Worm (Caenorhabditis elegans): ENCODE data around the gene lon-1.

lon-1 gene

DNA sequence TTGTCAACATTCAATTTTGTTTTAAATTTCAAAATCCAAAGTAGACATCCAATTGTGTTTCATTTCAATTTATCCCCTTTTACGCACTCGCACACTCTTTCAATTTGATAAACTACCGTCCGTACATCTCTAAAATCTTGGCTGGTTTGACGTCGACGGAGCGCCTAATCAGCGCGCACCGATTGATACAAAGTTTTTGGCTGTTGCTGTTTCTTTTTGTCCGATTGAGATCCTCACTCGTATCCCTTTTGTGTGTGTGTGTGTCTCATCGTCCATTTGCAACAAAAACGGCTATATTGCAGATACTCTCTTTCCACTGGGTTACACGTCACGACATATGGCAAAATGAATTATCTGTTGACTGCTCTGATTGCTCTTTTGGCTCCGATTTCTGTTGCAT lies at the start of gene lon-1:
lon-1 (plus strand) TSS at position 301 of the 400 bp plus-strand sequence.
- no peak for TF ChIP-seq tab-1 (GFP tag; IDR thresholded peaks at IDR 0.05)
- TF ChIP-seq ztf-23 (GFP tag; IDR thresholded peaks at IDR 0.05), result no peak
- TF ChIP-seq flt-1 (GFP tag; IDR thresholded peaks at IDR 0.05), result no peak
- no peak for TF ChIP-seq klf-2 (GFP tag; conservative IDR thresholded peaks at IDR 0.05)
- no peak for TF ChIP-seq med-1 (GFP tag; optimal IDR thresholded peaks at IDR 0.05; ENCODE audit: insufficient read depth)
- no peak for TF ChIP-seq T22C8.4 (GFP tag; IDR thresholded peaks at IDR 0.05)
- no peak for TF ChIP-seq ref-1 (GFP tag; conservative IDR thresholded peaks at IDR 0.05)
- no peak for TF ChIP-seq ztf-29 (GFP tag; IDR thresholded peaks at IDR 0.05)
- TF ChIP-seq cog-1 (tag; optimal IDR thresholded peaks at IDR 0.05), result no peak

DNA sequence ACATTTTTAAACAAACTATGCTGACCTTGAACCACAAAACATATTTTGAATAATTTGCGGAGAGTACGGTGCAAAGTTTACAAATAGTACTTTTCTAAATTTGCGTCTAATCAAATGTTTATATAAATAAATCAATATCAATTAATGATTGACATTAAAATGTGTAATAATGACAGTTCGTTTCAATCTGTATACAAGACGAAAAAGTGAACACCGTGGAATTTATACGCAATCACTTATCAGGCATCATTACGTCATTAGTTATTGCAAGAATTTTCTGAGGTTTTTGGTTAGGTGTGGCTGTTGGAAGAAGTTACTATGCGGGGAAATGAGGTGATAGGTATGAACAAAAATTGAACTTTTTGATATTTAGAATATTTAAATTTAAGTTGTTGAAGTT lies 47.2 kb upstream of the lon-1 start:
- TF ChIP-seq ztf-23 (GFP tag; IDR thresholded peaks at IDR 0.05), result no peak
- TF ChIP-seq med-1 (GFP tag; optimal IDR thresholded peaks at IDR 0.05; ENCODE audit: insufficient read depth), result no peak

DNA sequence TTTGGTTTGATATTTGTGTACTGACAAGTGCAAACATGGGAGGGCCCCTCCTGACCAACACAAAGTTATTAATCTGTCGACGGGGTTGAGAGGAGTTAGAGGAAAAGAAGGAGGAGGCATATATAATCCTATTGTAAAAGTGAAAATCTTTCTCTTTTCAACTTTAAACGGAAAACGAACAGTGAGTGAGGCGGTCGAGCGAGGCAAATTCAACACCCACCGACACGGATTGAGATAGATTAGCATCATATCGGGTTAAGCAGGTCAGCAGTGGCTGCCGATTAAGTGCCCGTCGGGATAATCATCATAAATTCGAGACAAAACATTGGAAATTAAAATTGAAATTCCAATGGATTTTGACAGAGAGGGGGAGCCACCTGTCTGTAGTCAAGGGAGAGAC lies 38.0 kb upstream of the lon-1 start:
- TF ChIP-seq tab-1 (GFP tag; IDR thresholded peaks at IDR 0.05) (no peak), ztf-29 (GFP tag; IDR thresholded peaks at IDR 0.05) (no peak)

DNA sequence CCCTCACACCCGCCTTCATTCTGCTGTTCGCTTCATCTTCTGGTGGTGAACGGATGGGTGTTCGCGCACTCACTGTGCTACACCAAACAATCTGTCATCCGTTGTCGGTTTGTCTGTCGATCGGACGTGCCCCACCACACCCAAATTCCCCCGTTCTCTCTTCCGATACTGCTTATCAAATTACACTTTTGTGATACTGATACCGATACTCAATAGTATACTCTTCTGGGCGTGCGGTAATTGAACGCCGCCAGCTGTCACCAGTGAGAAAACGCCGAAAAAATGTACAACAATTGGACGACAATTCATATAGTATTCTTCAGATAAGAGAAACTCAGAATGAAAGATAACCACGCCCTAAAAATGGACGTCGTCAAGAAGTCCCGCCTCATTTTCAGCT lies 36.2 kb upstream of the lon-1 start:
- TF ChIP-seq ref-1 (GFP tag; conservative IDR thresholded peaks at IDR 0.05), result no peak
- no peak for TF ChIP-seq ztf-29 (GFP tag; IDR thresholded peaks at IDR 0.05)
- no peak for TF ChIP-seq med-1 (GFP tag; optimal IDR thresholded peaks at IDR 0.05; ENCODE audit: insufficient read depth)

DNA sequence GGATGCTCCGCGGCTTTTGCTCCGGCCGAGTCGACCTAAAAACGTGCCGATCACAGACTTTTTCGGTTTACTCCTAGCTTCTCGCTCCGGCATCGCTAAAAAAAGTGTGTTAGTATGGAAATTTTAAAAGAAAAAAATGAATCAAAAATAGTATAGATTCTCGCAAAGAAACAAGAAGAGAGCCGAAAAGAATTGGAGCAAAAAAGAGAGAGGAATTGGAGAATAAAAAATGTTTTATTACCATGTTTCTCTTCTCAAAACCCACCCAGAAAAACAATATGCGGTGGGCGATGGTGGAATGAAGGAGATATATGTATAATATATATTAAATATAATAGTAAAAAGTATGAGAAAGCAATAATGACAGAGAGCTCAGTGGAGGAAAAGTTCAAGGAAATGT lies 33.7 kb upstream of the lon-1 start, which contains the start of gene W03A5.6:
W03A5.6 (minus strand) TSS at position 101 of the 400 bp plus-strand sequence.
- TF ChIP-seq med-1 (GFP tag; optimal IDR thresholded peaks at IDR 0.05; ENCODE audit: insufficient read depth) (no peak), cog-1 (tag; optimal IDR thresholded peaks at IDR 0.05) (no peak), flt-1 (GFP tag; IDR thresholded peaks at IDR 0.05) (no peak), tab-1 (GFP tag; IDR thresholded peaks at IDR 0.05) (no peak)

DNA sequence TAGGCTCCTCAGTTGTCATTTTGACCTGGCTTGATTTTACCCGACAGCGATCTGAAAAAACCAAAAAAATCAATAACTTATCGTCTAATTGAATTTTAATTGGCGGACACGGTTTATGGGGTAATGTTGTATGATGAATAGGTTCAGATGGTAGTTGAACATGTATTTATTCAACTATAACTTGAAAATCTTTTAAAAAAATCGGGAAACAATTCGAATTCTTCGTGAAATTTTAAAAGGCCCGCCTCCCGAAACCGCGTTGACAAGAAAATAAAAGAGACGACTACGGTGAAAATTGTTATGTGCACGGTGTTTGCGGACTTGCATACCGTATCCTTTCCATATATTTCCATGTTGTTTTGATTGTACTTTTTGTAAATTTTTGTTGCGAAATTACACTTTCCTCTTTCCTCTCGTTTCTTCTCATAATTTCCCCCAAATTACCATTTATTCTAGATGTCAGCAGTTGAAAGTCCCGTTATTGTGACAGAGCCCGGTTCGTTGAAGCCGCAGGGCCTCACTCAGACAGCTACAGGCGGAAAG lies 31.5 kb upstream of the lon-1 start, which contains the start of the genes T24G10.2 and disl-2:
T24G10.2 (minus strand) TSS at position 51 of the 543 bp plus-strand sequence.
disl-2 (plus strand) TSS at position 457 of the 543 bp plus-strand sequence.
- TF ChIP-seq klf-2 (GFP tag; conservative IDR thresholded peaks at IDR 0.05) (no peak), cog-1 (tag; optimal IDR thresholded peaks at IDR 0.05) (peak; percentile 38), T22C8.4 (GFP tag; IDR thresholded peaks at IDR 0.05) (peak; percentile 37; the same call in 1 of the 2 replicates)

DNA sequence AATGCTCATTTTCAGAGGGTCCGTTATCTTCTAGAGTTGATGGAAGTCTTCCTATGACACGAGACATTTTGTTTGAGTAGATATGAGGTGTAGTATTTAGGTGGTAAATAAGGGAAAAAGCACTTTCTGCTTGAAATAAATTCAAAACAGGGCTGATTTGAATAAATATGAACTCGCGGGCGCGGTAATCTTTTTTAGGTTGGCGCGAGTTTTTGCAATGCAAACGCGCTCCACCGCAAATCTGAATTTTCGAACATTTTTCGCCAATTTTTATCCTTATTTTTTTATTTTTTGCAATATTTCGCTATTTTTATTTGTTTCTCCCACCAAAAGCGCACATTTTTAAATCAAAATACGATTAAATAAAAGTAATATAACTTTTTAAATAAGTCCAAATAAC lies 26.1 kb upstream of the lon-1 start, which contains the start of gene skpt-1:
skpt-1 (minus strand) TSS at position 219 of the 400 bp plus-strand sequence.
- TF ChIP-seq ztf-23 (GFP tag; IDR thresholded peaks at IDR 0.05) (no peak), flt-1 (GFP tag; IDR thresholded peaks at IDR 0.05) (no peak), ref-1 (GFP tag; conservative IDR thresholded peaks at IDR 0.05) (no peak), klf-2 (GFP tag; conservative IDR thresholded peaks at IDR 0.05) (no peak), med-1 (GFP tag; optimal IDR thresholded peaks at IDR 0.05; ENCODE audit: insufficient read depth) (no peak), ztf-29 (GFP tag; IDR thresholded peaks at IDR 0.05) (no peak), tab-1 (GFP tag; IDR thresholded peaks at IDR 0.05) (no peak), cog-1 (tag; optimal IDR thresholded peaks at IDR 0.05) (no peak), T22C8.4 (GFP tag; IDR thresholded peaks at IDR 0.05) (no peak)

DNA sequence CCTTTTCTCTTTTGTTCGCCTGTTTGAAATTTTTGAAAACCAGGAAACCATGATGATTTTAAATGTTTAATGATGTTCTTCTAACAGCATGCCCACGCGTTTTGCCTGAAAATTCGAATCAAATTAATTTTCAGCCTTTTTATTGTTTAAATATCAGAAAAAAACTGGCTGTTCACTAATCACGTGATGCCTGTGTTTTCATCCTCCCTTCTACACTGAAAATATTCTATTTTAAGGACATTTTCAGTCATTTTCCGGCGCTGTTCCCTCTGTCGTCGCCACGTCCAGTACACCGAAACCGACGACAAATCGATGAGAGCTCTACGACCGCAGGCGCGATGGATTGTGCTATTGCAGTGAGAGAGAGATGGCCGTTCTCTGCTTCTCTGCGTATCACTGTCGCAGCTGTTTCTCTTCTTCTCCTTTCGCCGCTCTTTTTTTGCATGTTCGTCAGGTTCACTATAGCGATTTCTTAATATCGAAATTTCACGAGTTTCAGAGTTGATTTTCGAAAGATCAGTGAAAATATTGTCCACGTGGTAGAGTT lies 24.4 kb upstream of the lon-1 start, which contains the start of gene F48E8.8:
F48E8.8 (minus strand) TSS at position 51 of the 547 bp plus-strand sequence.
- TF ChIP-seq ref-1 (GFP tag; conservative IDR thresholded peaks at IDR 0.05), result no peak
- peak; percentile 56 for TF ChIP-seq T22C8.4 (GFP tag; IDR thresholded peaks at IDR 0.05)

DNA sequence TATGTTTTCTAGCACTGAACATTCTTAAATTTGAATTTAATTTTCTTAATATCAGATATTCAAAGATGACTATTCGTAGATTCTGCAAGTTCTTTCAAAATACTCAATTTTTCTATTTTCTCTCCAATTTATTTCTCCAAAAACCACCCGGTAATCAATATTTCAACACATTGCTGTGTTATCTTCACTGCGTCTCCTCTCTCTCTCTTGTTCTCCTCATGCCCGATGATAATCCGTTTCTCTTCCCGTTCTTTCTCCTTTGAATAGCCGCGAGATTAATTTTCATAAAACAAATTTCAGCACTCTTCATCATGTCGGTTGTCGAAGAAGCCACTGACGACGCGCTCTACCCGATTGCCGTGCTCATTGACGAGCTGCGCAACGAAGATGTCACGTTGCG lies 23.8 kb upstream of the lon-1 start, which contains the start of gene paa-1:
paa-1 (plus strand) TSS at position 301 of the 400 bp plus-strand sequence.
- TF ChIP-seq ztf-29 (GFP tag; IDR thresholded peaks at IDR 0.05), result no peak
- no peak for TF ChIP-seq ref-1 (GFP tag; conservative IDR thresholded peaks at IDR 0.05)
- TF ChIP-seq cog-1 (tag; optimal IDR thresholded peaks at IDR 0.05), result no peak
- TF ChIP-seq klf-2 (GFP tag; conservative IDR thresholded peaks at IDR 0.05), result no peak
- TF ChIP-seq flt-1 (GFP tag; IDR thresholded peaks at IDR 0.05), result no peak
- TF ChIP-seq med-1 (GFP tag; optimal IDR thresholded peaks at IDR 0.05; ENCODE audit: insufficient read depth), result no peak

DNA sequence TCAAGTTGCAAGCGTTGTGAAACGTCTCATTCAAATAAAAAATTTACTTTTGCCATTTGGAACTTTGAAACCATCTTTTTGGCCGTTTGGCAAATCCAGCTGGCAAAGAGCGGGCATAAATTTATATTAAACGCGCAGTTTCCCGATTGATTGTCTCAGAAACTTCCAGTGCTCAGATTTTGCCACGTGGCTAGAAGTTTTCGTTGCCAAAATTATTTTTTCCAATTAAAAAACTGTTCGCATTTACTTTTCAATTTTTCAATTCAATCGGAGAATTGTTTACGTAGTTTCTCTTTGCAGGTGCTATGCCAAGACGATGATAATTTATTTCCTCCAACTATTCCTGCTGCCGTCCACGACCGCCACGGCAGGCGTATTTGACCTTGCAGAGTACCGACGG lies 21.0 kb upstream of the lon-1 start, which contains the start of gene F48E8.4:
F48E8.4 (plus strand) TSS at position 301 of the 400 bp plus-strand sequence.
- TF ChIP-seq med-1 (GFP tag; optimal IDR thresholded peaks at IDR 0.05; ENCODE audit: insufficient read depth), result no peak
- no peak for TF ChIP-seq ztf-29 (GFP tag; IDR thresholded peaks at IDR 0.05)
- no peak for TF ChIP-seq ztf-23 (GFP tag; IDR thresholded peaks at IDR 0.05)
- TF ChIP-seq tab-1 (GFP tag; IDR thresholded peaks at IDR 0.05), result no peak
- no peak for TF ChIP-seq flt-1 (GFP tag; IDR thresholded peaks at IDR 0.05)
- TF ChIP-seq ref-1 (GFP tag; conservative IDR thresholded peaks at IDR 0.05), result no peak
- TF ChIP-seq cog-1 (tag; optimal IDR thresholded peaks at IDR 0.05), result no peak
- TF ChIP-seq klf-2 (GFP tag; conservative IDR thresholded peaks at IDR 0.05), result no peak
- TF ChIP-seq T22C8.4 (GFP tag; IDR thresholded peaks at IDR 0.05), result no peak

DNA sequence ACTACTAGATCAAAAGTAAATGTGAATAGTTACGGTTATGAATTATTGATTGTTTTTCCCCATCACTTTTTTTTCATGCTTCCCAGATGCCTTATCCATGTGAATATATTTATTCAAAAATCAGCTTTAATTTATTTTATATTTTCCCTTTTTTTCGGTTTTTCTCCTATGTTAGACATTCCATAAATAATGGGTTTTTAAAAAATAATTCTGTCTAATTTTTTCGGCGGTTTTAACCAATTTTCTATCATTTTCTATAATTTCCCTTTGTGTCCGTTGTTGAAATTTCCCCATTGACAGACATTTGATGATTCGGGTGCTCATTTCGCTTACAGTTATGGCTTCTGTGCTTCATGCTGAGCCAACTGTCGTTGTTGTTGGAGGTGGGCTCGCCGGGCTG lies 13.2 kb upstream of the lon-1 start, which contains the start of gene F48E8.3:
F48E8.3 (plus strand) TSS at position 301 of the 400 bp plus-strand sequence.
- no peak for TF ChIP-seq flt-1 (GFP tag; IDR thresholded peaks at IDR 0.05)
- no peak for TF ChIP-seq ztf-29 (GFP tag; IDR thresholded peaks at IDR 0.05)
- TF ChIP-seq med-1 (GFP tag; optimal IDR thresholded peaks at IDR 0.05; ENCODE audit: insufficient read depth), result no peak
- no peak for TF ChIP-seq ztf-23 (GFP tag; IDR thresholded peaks at IDR 0.05)
- no peak for TF ChIP-seq klf-2 (GFP tag; conservative IDR thresholded peaks at IDR 0.05)
- TF ChIP-seq T22C8.4 (GFP tag; IDR thresholded peaks at IDR 0.05), result no peak
- TF ChIP-seq cog-1 (tag; optimal IDR thresholded peaks at IDR 0.05), result no peak
- no peak for TF ChIP-seq tab-1 (GFP tag; IDR thresholded peaks at IDR 0.05)

Measured in whole organism, midembryonic.